Worm (Caenorhabditis elegans): ENCODE measurements around the gene ZC404.16.

- TF ChIP-seq ztf-4 (tag; optimal IDR thresholded peaks at IDR 0.05), result no peak
- no peak for TF ChIP-seq mab-9 (GFP tag; IDR thresholded peaks at IDR 0.05)
- TF ChIP-seq mep-1 (tag; optimal IDR thresholded peaks at IDR 0.05), result no peak
Measured at ce11 chrV:6793744-6794239, 20.2 kb upstream of the ZC404.16 start, which contains the start of gene ZC404.1.

All from whole organism, L1 larva.